Fruit fly (Drosophila melanogaster) whole organism, adult: ENCODE data around the gene BG642312.

Experiments
- CG11617 ChIP-seq: fragments of 200-800 bp; sonication (Bioruptor generic); optimal IDR thresholded peaks from 2 replicates; lab custom pipeline; 2017; ENCODE audit warnings: mild to moderate bottlenecking, missing biosample characterization, missing genetic modification reagents, missing genetic modification characterization
- CG12768 ChIP-seq: fragments of 200-800 bp; sonication (Bioruptor generic); optimal IDR thresholded peaks from 2 replicates; lab custom pipeline; 2017; ENCODE audit warnings: missing biosample characterization, missing genetic modification characterization, mild to moderate bottlenecking, moderate library complexity, missing genetic modification reagents
- CG14711 ChIP-seq: fragments of 200-800 bp; sonication (Bioruptor generic); optimal IDR thresholded peaks from 2 replicates; lab custom pipeline; 2018; ENCODE audit warnings: missing biosample characterization, mild to moderate bottlenecking, missing genetic modification characterization, moderate library complexity
- CG1620 ChIP-seq: fragments of 200-800 bp; sonication (Bioruptor generic); optimal IDR thresholded peaks from 2 replicates; lab custom pipeline; 2016; ENCODE audit warnings: missing biosample characterization, missing genetic modification characterization
- CG7101 ChIP-seq: fragments of 200-800 bp; sonication (Bioruptor generic); optimal IDR thresholded peaks from 2 replicates; lab custom pipeline; 2018; ENCODE audit warnings: missing biosample characterization, mild to moderate bottlenecking, missing genetic modification characterization, moderate library complexity
- Clk ChIP-seq: fragments of 200-800 bp; sonication (Bioruptor generic); optimal IDR thresholded peaks from 2 replicates; lab custom pipeline; 2017; ENCODE audit warnings: missing biosample characterization, missing genetic modification characterization
- Hr96 ChIP-seq: fragments of 200-800 bp; sonication (Bioruptor generic); optimal IDR thresholded peaks from 2 replicates; lab custom pipeline; 2016; ENCODE audit warnings: missing biosample characterization, missing genetic modification characterization
- Mnt ChIP-seq: fragments of 200-800 bp; sonication (Bioruptor generic); optimal IDR thresholded peaks from 2 replicates; lab custom pipeline; 2016; ENCODE audit warnings: missing biosample characterization, mild to moderate bottlenecking, missing genetic modification characterization
- bab1 ChIP-seq: fragments of 200-800 bp; sonication (Bioruptor generic); optimal IDR thresholded peaks from 3 replicates; lab custom pipeline; 2019; ENCODE audit warnings: missing biosample characterization, mild to moderate bottlenecking, missing genetic modification characterization, moderate library complexity
- kay ChIP-seq: fragments of 200-800 bp; sonication (Bioruptor generic); peaks from one replicate; lab custom pipeline; 2016; ENCODE audit warnings: missing biosample characterization, missing genetic modification characterization, borderline replicate concordance
- tj ChIP-seq: fragments of 200-800 bp; sonication (Bioruptor generic); optimal IDR thresholded peaks from 3 replicates; lab custom pipeline; 2017; ENCODE audit warnings: missing biosample characterization, mild to moderate bottlenecking, missing genetic modification characterization, moderate library complexity
- toe ChIP-seq: fragments of 200-800 bp; sonication (Bioruptor generic); optimal IDR thresholded peaks from 2 replicates; lab custom pipeline; 2016; ENCODE audit warnings: missing biosample characterization, missing genetic modification characterization

DNA sequence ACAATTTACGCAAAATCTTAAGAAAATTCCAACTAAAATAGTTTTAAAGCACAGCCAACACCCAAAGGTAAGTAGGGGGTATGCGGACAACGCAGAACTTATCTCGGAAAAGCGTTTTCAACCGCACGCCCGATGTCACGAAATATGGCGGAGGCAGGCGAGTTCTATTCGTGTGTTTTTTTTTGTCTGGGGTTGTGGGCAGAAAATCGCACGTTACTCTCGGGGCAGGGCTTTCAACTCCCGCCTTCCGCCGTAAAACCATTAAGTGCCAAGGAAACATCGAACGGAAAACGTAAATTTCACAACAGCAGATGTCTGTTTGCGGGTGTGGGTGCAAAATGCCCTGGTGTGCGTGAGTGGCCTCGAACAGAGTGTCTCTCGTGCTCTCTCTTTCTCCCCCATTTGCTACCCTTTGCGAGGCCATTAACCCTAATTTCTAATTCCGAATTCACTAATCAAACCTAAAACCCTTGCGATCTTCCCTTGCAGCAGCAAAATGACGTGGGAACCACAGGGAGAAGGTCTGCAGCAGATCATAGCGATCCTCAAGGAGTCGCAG, 39.5 kb downstream of the BG642312 start:
- TF ChIP-seq CG1620 (GFP tag; lab: Kevin White, UChicago), result no peak
- TF ChIP-seq CG14711 (tag; lab: Kevin White, UChicago), result no peak
- TF ChIP-seq Mnt (GFP tag; lab: Kevin White, UChicago), result no peak
- TF ChIP-seq CG11617 (GFP tag; lab: Kevin White, UChicago), result no peak
- no peak for TF ChIP-seq tj
- TF ChIP-seq Clk (GFP tag; lab: Kevin White, UChicago), result no peak
- TF ChIP-seq CG12768 (GFP tag; lab: Kevin White, UChicago), result no peak
- TF ChIP-seq bab1 (GFP tag; lab: Kevin White, UChicago), result no peak
- TF ChIP-seq kay, result no peak
- TF ChIP-seq toe (GFP tag; lab: Kevin White, UChicago), result no peak
- TF ChIP-seq CG7101 (tag; lab: Kevin White, UChicago), result no peak
- no peak for TF ChIP-seq Hr96 (GFP tag; lab: Kevin White, UChicago)
